Worm (Caenorhabditis elegans): Measurements from ENCODE around the gene Y62F5A.9.

Y62F5A.9 gene

ce11 chrII:11492843-11493242, 45.8 kb downstream of the Y62F5A.9 start, which contains the start of gene hacl-1:
hacl-1 (minus strand) TSS chrII:11492963.
- TF ChIP-seq fos-1 (tag; optimal IDR thresholded peaks at IDR 0.05) (no peak), snpc-4 (tag; optimal IDR thresholded peaks at IDR 0.05) (no peak), nhr-76 (tag; optimal IDR thresholded peaks at IDR 0.05) (no peak), pqm-1 (tag; optimal IDR thresholded peaks at IDR 0.05) (peak; percentile 62), jun-1 (tag; optimal IDR thresholded peaks at IDR 0.05) (peak; percentile 4), nhr-28 (tag; optimal IDR thresholded peaks at IDR 0.05) (no peak), daf-12 (tag; optimal IDR thresholded peaks at IDR 0.05) (no peak), nhr-23 (tag; optimal IDR thresholded peaks at IDR 0.05) (peak; percentile 38), nhr-77 (tag; optimal IDR thresholded peaks at IDR 0.05) (no peak), ama-1 (optimal IDR thresholded peaks at IDR 0.05) (no peak), nfya-1 (tag; optimal IDR thresholded peaks at IDR 0.05; ENCODE audit: insufficient read depth) (peak; percentile 1), nhr-11 (tag; optimal IDR thresholded peaks at IDR 0.05) (no peak), skn-1 (tag; optimal IDR thresholded peaks at IDR 0.05) (no peak), elt-3 (tag; optimal IDR thresholded peaks at IDR 0.05) (no peak), mml-1 (tag; optimal IDR thresholded peaks at IDR 0.05) (no peak), mdl-1 (tag; optimal IDR thresholded peaks at IDR 0.05) (no peak), zag-1 (tag; optimal IDR thresholded peaks at IDR 0.05) (no peak), tbx-2 (tag; optimal IDR thresholded peaks at IDR 0.05) (no peak), ceh-16 (tag; optimal IDR thresholded peaks at IDR 0.05) (no peak), nhr-237 (tag; optimal IDR thresholded peaks at IDR 0.05) (no peak), elt-1 (tag; optimal IDR thresholded peaks at IDR 0.05) (no peak), ceh-28 (tag; optimal IDR thresholded peaks at IDR 0.05) (peak; percentile 9), nhr-25 (tag; optimal IDR thresholded peaks at IDR 0.05) (peak; percentile 87), lsy-12 (tag; optimal IDR thresholded peaks at IDR 0.05) (peak; percentile 7), hmg-11 (tag; optimal IDR thresholded peaks at IDR 0.05) (no peak)

DNA sequence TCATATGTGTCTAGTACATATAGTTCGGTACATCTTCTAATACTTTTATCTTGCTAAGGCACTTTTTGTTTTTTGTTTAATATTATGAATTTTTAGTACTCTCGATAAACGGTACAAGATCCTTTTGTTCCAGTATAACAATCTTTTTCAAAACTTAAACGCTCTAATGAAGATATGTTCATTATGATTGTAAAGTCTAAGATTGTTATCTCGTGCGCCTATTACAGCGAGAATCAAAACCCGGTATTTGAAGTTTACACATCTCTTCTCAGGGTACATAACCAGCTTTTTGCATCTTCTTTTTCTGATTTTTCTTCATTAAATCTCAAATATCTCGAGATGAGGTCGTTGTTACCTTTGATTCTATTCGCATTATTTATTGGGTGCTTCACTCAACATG, 50.6 kb downstream of the Y62F5A.9 start, which contains the start of gene B0334.13:
B0334.13 (plus strand) TSS at position 301 of the 400 bp plus-strand sequence.
- TF ChIP-seq unc-62 (GFP tag; optimal IDR thresholded peaks at IDR 0.05) (no peak), nhr-25 (tag; optimal IDR thresholded peaks at IDR 0.05) (peak; percentile 43), nhr-67 (tag; optimal IDR thresholded peaks at IDR 0.05) (no peak), nhr-76 (tag; optimal IDR thresholded peaks at IDR 0.05) (no peak), elt-1 (tag; optimal IDR thresholded peaks at IDR 0.05) (peak; percentile 13)

- TF ChIP-seq nhr-25 (tag; optimal IDR thresholded peaks at IDR 0.05) (peak; percentile 37), egl-27 (tag; optimal IDR thresholded peaks at IDR 0.05) (peak; percentile 12), nhr-28 (tag; optimal IDR thresholded peaks at IDR 0.05) (no peak), ZK546.5 (tag; optimal IDR thresholded peaks at IDR 0.05) (no peak), aly-2 (tag; optimal IDR thresholded peaks at IDR 0.05) (no peak), lin-39 (tag; optimal IDR thresholded peaks at IDR 0.05) (no peak), fkh-2 (tag; optimal IDR thresholded peaks at IDR 0.05) (no peak), nhr-23 (tag; optimal IDR thresholded peaks at IDR 0.05) (peak; percentile 4), nhr-12 (tag; optimal IDR thresholded peaks at IDR 0.05) (no peak), tbx-2 (tag; optimal IDR thresholded peaks at IDR 0.05) (no peak), mml-1 (tag; optimal IDR thresholded peaks at IDR 0.05) (no peak), nfya-1 (tag; optimal IDR thresholded peaks at IDR 0.05; ENCODE audit: insufficient read depth) (no peak), lsy-12 (tag; optimal IDR thresholded peaks at IDR 0.05) (no peak), ztf-4 (tag; optimal IDR thresholded peaks at IDR 0.05) (no peak)
These were observed 51.9 kb downstream of the Y62F5A.9 start, which contains the start of gene ttr-18 for ce11 chrII:11486698-11487234. ttr-18 (minus strand) TSS chrII:11486748.

- TF ChIP-seq ZK546.5 (tag; optimal IDR thresholded peaks at IDR 0.05) (no peak), ceh-28 (tag; optimal IDR thresholded peaks at IDR 0.05) (no peak), unc-62 (GFP tag; optimal IDR thresholded peaks at IDR 0.05) (no peak), fkh-10 (GFP tag; optimal IDR thresholded peaks at IDR 0.05) (no peak), zag-1 (tag; optimal IDR thresholded peaks at IDR 0.05) (no peak), eor-1 (tag; optimal IDR thresholded peaks at IDR 0.05) (no peak), mml-1 (tag; optimal IDR thresholded peaks at IDR 0.05) (no peak), ama-1 (optimal IDR thresholded peaks at IDR 0.05) (peak; percentile 39)
These were observed 53.4 kb downstream of the Y62F5A.9 start, which contains the start of gene twk-5 for ce11 chrII:11485200-11485599. twk-5 (minus strand) TSS chrII:11485300.
